Worm (Caenorhabditis elegans): ENCODE data around the gene T24C4.3.

DNA sequence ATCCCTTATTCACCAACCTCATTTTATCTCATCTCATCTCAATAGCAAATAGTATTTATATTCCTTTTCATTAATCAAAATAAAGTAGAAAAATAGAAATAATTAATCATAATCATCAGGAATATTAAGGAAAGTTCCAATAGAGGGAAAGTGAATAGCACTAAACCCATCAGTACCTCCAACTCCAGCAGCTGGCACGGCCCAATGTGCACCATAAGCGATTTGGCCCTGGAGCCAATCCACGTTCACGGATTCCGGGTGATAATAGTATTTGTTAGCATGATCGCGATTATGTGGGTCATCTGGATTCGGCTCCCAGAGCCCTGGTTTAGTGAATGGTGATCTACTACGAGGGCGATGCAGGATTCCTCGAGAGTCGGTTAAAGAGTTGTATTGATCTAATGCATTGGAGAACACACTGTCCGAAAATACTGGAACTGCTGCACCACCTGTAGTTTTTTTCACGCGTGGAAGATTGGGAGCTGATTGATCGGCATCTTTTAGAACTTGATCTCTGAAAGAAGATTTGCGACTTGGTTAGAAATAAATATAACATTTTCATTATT lies 36.5 kb downstream of the T24C4.3 start:
- TF ChIP-seq ztf-29 (GFP tag; IDR thresholded peaks at IDR 0.05), result peak; percentile 38; the same call in 1 of the 2 replicates
- peak; percentile 93 for TF ChIP-seq flt-1 (GFP tag; IDR thresholded peaks at IDR 0.05)
- no peak for TF ChIP-seq cog-1 (tag; optimal IDR thresholded peaks at IDR 0.05)
- peak; percentile 72; the same call in 1 of the 2 replicates for TF ChIP-seq tab-1 (GFP tag; IDR thresholded peaks at IDR 0.05)
- TF ChIP-seq ztf-23 (GFP tag; IDR thresholded peaks at IDR 0.05), result peak; percentile 78; the same call in 1 of the 2 replicates
- no peak for TF ChIP-seq med-1 (GFP tag; optimal IDR thresholded peaks at IDR 0.05; ENCODE audit: insufficient read depth)
- no peak; the same call in 1 of the 2 replicates for TF ChIP-seq ref-1 (GFP tag; conservative IDR thresholded peaks at IDR 0.05)

Measured in whole organism, midembryonic.